Fruit fly (Drosophila melanogaster) whole organism, pupa: ENCODE results near the gene STUB1.

Experiments
- CG10348 ChIP-seq: fragments of 200-800 bp; sonication (Bioruptor generic); IDR thresholded peaks from 2 replicates; pipeline ENCODE4 v1.3.6; 2022; ENCODE audit warnings: missing biosample characterization, missing genetic modification characterization
- CG12605 ChIP-seq: fragments of 200-800 bp; sonication (Bioruptor generic); IDR thresholded peaks from 2 replicates; pipeline ENCODE4 v1.3.6; 2022; ENCODE audit warnings: missing biosample characterization, missing genetic modification characterization
- CG13204 ChIP-seq: fragments of 200-800 bp; sonication (Bioruptor generic); optimal IDR thresholded peaks from 2 replicates; lab custom pipeline; 2018; ENCODE audit warnings: missing biosample characterization, mild to moderate bottlenecking, missing genetic modification characterization, moderate library complexity
- CG14655 ChIP-seq: fragments of 200-800 bp; sonication (Bioruptor generic); optimal IDR thresholded peaks from 3 replicates; lab custom pipeline; 2017; ENCODE audit warnings: mild to moderate bottlenecking, missing biosample characterization, missing genetic modification reagents, missing genetic modification characterization
- CG15710 ChIP-seq: fragments of 200-800 bp; sonication (Bioruptor generic); optimal IDR thresholded peaks from 2 replicates; lab custom pipeline; 2018; ENCODE audit warnings: missing biosample characterization, mild to moderate bottlenecking, missing genetic modification characterization, moderate library complexity
- CG17806 ChIP-seq: fragments of 200-800 bp; sonication (Bioruptor generic); optimal IDR thresholded peaks from 2 replicates; lab custom pipeline; 2018; ENCODE audit warnings: missing biosample characterization, mild to moderate bottlenecking, missing genetic modification characterization, moderate library complexity
- CG32121 ChIP-seq: fragments of 200-800 bp; sonication (Bioruptor generic); IDR thresholded peaks from 2 replicates; pipeline ENCODE4 v1.3.6; 2022; ENCODE audit warnings: missing biosample characterization, missing genetic modification characterization
- CG34367 ChIP-seq: fragments of 200-800 bp; sonication (Bioruptor generic); optimal IDR thresholded peaks from 2 replicates; lab custom pipeline; 2018; ENCODE audit warnings: missing biosample characterization, mild to moderate bottlenecking, missing genetic modification characterization
- CG4496 ChIP-seq: fragments of 200-800 bp; sonication (Bioruptor generic); IDR thresholded peaks from 3 replicates; pipeline ENCODE4 v1.3.6; 2022; ENCODE audit warnings: missing biosample characterization, missing genetic modification characterization
- CG8159 ChIP-seq: fragments of 200-800 bp; sonication (Bioruptor generic); optimal IDR thresholded peaks from 3 replicates; lab custom pipeline; 2018; ENCODE audit warnings: missing biosample characterization, mild to moderate bottlenecking, missing genetic modification characterization, moderate library complexity
- CG8301 ChIP-seq: fragments of 200-800 bp; sonication (Bioruptor generic); optimal IDR thresholded peaks from 2 replicates; lab custom pipeline; 2018; ENCODE audit warnings: missing biosample characterization, mild to moderate bottlenecking, missing genetic modification characterization
- CG9948 ChIP-seq: fragments of 200-800 bp; sonication (Bioruptor generic); optimal IDR thresholded peaks from 2 replicates; lab custom pipeline; 2018; ENCODE audit warnings: missing biosample characterization, mild to moderate bottlenecking, missing genetic modification characterization, moderate library complexity
- D1 ChIP-seq: fragments of 200-800 bp; sonication (Bioruptor generic); optimal IDR thresholded peaks from 2 replicates; lab custom pipeline; 2018; ENCODE audit warnings: missing biosample characterization, mild to moderate bottlenecking, missing genetic modification characterization, moderate library complexity
- EcR ChIP-seq: fragments of 200-800 bp; sonication (Bioruptor generic); optimal IDR thresholded peaks from 3 replicates; lab custom pipeline; 2019; ENCODE audit warnings: missing biosample characterization, missing genetic modification characterization, mild to moderate bottlenecking, moderate library complexity, missing genetic modification reagents
- Ets98B ChIP-seq: fragments of 200-800 bp; sonication (Bioruptor generic); IDR thresholded peaks from 2 replicates; pipeline ENCODE4 v1.3.6; 2022; ENCODE audit warnings: missing biosample characterization, missing genetic modification characterization
- Pif1A ChIP-seq: fragments of 200-800 bp; sonication (Bioruptor generic); optimal IDR thresholded peaks from 3 replicates; lab custom pipeline; 2016; ENCODE audit warnings: missing biosample characterization, missing genetic modification characterization
- Pif1B ChIP-seq: fragments of 200-800 bp; sonication (Bioruptor generic); optimal IDR thresholded peaks from 3 replicates; lab custom pipeline; 2016; ENCODE audit warnings: missing biosample characterization, missing genetic modification characterization
- Snoo ChIP-seq: fragments of 200-800 bp; sonication (Bioruptor generic); optimal IDR thresholded peaks from 3 replicates; lab custom pipeline; 2017; ENCODE audit warnings: missing biosample characterization, mild to moderate bottlenecking, missing genetic modification characterization, inconsistent platforms
- fd96Ca ChIP-seq: fragments of 200-800 bp; sonication (Bioruptor generic); IDR thresholded peaks from 3 replicates; pipeline ENCODE4 v1.3.6; 2022; ENCODE audit warnings: missing biosample characterization, missing genetic modification characterization
- gl ChIP-seq: fragments of 200-800 bp; sonication (Bioruptor generic); optimal IDR thresholded peaks from 2 replicates; lab custom pipeline; 2018; ENCODE audit warnings: missing biosample characterization, mild to moderate bottlenecking, missing genetic modification characterization
- rn ChIP-seq: fragments of 200-800 bp; sonication (Bioruptor generic); IDR thresholded peaks from 2 replicates; pipeline ENCODE4 v1.3.6; 2022; ENCODE audit warnings: missing biosample characterization, missing genetic modification characterization

STUB1 gene

DNA sequence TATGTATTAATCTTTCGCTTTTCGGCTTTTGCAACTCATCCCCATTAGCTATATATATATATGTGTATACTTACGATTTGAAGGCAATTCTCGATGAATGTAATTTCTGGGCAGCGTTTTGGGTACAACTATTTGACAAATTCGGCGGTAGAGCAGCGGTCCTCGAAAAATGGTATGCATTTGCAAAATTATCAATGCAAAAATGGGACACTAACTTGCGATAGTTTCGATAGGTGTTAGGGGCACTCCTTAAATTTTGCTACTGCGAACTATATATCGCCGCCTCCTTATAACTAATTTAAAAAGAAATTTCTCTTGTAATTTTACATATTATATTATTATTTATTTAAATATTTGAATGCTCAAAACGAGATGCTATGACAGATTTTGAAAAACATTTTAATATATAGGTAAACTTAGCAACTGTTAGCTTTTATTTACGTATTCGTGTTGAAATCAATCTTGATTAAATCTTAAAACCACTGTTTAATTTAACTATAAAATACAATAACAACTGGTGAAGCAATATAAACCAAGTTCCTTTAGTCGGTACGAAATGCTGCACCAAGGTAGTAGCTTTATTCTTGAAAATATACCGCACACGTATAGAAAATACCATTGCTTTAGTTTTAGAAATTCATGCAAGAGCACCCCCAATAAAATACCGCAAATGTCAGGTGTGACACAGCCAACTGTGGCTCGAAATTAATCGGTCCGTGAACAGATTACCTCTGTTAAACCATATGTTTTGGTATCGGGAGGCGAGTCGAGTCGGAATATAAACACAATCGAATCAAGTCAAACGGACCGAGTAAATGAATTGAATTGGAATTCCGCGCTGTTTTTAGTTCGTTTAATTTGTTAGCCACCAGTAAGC is 23.9 kb upstream of the STUB1 start, which contains the start of the genes CG5355 and Klp31E:
Gene CG5355 (minus strand): TSS at position 213 of the 877 bp plus-strand sequence.
Gene Klp31E (plus strand): TSS at position 767 of the 877 bp plus-strand sequence.
- TF ChIP-seq rn (GFP tag; lab: Robert Waterston, UW) (no peak), CG4496 (GFP tag; lab: Robert Waterston, UW) (no peak), CG17806 (tag; lab: Kevin White, UChicago) (peak; percentile 55), Ets98B (GFP tag; lab: Robert Waterston, UW) (no peak), gl (tag; lab: Kevin White, UChicago) (no peak), CG13204 (GFP tag; lab: Kevin White, UChicago) (no peak), D1 (tag; lab: Kevin White, UChicago) (no peak), CG9948 (tag; lab: Kevin White, UChicago) (peak; percentile 60), Pif1B (GFP tag; lab: Kevin White, UChicago) (no peak), CG8301 (no peak), Snoo (tag; lab: Kevin White, UChicago) (peak; percentile 58), CG34367 (tag; lab: Kevin White, UChicago) (peak; percentile 54), CG14655 (GFP tag; lab: Kevin White, UChicago) (no peak), CG15710 (tag; lab: Kevin White, UChicago) (peak; percentile 73), CG8159 (tag; lab: Kevin White, UChicago) (peak; percentile 78)

DNA sequence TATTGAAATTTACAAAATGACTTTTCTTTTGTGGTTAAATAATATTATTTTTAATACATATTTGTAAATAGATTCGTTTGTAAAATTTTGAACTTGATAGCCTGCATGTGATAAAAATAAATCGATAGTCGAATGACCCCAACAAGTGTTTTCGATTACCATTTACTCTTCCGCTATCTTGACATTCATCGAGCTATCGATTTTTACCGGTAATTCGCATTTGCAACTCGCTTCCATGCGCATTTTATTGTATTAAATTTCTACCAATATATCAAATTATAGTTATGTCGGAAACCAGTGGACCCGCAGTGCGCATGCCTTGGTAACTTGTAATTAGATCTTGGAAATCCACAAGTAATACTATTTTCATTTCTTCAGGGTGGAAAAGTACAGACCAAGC is 18.4 kb upstream of the STUB1 start, which contains the start of gene RfC3:
Gene RfC3 (plus strand): TSS at position 210 of the 400 bp plus-strand sequence.
- no peak for TF ChIP-seq CG8159 (tag; lab: Kevin White, UChicago)
- no peak for TF ChIP-seq D1 (tag; lab: Kevin White, UChicago)
- no peak for TF ChIP-seq rn (GFP tag; lab: Robert Waterston, UW)
- TF ChIP-seq CG34367 (tag; lab: Kevin White, UChicago), result no peak
- TF ChIP-seq CG8301, result no peak
- TF ChIP-seq, all 21 proteins: peak for 0

DNA sequence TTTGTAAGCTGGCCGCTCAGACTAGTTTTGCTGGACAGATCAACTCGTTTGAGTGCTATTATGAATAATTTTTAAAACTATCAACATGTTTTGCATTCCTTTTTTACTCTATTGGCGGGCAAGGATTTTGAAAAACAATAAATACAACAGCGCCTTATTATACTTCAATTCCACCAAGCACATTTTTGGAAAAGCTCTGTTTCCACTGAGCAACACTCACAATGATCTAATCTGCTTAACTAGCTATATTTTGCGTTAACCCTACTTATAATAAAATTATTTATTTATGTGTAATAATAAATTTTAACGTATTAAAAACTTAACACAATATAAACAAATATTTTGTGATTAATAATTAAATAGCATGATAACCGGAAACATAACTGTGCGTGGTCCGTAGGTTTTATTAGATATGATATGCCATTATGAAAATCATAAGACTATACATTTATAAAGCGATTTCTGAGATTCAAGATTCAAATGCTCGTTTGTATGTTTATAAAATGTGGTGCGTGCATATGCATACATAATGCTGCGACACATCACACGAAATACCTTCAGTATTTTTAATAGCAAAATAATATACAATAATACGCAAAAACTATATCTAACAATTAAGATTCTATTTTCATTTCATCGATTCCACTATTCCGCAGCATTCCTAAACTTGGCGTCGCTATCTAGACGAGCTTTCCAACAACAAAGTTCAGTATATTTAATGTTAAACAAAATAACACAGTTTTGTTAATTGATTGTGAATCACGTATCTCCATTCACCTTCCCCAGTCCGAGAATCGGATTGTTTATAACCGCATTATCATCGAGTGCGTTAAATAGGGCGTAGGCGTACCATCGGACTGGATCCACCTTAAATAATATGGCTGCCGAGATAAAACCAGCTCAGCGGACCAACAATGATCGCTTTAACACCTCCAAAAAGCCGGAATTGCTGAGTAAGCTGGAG is 14.4 kb upstream of the STUB1 start, which contains the start of the genes pie and Wdfy2:
Gene pie (minus strand): TSS at position 138 of the 964 bp plus-strand sequence.
Gene Wdfy2 (plus strand): TSS at position 649 of the 964 bp plus-strand sequence.
- TF ChIP-seq CG9948 (tag; lab: Kevin White, UChicago), result no peak
- no peak for TF ChIP-seq D1 (tag; lab: Kevin White, UChicago)
- TF ChIP-seq fd96Ca (GFP tag; lab: Robert Waterston, UW), result no peak
- TF ChIP-seq rn (GFP tag; lab: Robert Waterston, UW), result no peak
- TF ChIP-seq Pif1A (GFP tag; lab: Kevin White, UChicago), result no peak
- TF ChIP-seq Snoo (tag; lab: Kevin White, UChicago), result no peak
- peak; percentile 16 for TF ChIP-seq CG15710 (tag; lab: Kevin White, UChicago)

DNA sequence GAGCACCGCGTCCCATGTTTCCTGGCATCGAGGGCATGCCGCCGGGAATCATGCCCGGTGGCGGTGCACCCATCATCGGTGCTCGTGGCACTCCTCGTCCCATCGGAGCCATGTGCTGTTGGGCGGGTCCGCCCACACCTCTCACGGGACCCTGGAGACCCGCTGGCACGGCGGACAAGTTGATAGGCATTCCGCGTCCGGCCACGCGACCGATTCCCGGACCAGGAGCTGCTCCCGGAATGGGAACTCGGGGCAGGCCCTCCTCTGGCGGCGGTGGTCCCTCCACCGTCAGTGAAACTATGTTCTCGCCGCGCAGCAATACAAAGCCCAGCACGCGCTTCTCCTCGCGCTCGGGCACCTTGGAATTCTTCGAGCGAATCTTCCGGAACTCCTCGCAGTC is 11.7 kb upstream of the STUB1 start:
- no peak for TF ChIP-seq Pif1A (GFP tag; lab: Kevin White, UChicago)
- TF ChIP-seq CG10348 (GFP tag; lab: Robert Waterston, UW), result no peak
- no peak for TF ChIP-seq gl (tag; lab: Kevin White, UChicago)
- no peak for TF ChIP-seq Pif1B (GFP tag; lab: Kevin White, UChicago)
- no peak for TF ChIP-seq CG8159 (tag; lab: Kevin White, UChicago)
- TF ChIP-seq EcR (GFP tag; lab: Kevin White, UChicago), result no peak
- TF ChIP-seq rn (GFP tag; lab: Robert Waterston, UW), result no peak
- no peak for TF ChIP-seq CG34367 (tag; lab: Kevin White, UChicago)
- no peak for TF ChIP-seq CG17806 (tag; lab: Kevin White, UChicago)
- TF ChIP-seq CG32121 (GFP tag; lab: Robert Waterston, UW), result no peak
- TF ChIP-seq, all 21 proteins: peak for 0

DNA sequence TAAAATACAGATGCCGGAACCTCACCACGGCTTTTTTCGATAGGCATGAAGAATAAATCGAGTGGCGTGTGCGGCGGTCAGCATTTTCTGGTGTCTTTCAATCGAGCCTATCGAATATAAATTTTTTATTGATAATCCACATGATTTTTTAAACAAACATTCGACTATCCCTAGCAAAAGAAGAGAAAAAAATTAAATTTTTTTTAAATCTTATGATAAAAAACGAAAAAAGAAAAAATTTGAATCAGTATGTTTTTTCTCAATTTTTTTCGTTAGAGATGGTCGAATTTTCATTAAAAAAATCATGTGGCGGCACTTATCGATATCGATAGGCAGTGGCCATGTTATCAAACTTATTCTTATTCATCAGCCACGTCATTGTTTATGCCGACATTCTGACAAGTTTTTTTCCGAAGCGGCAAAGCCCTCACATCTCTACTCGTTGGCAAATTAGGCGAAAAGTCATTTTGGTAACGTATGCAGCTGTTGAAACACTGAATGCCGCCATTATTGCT is 10.8 kb upstream of the STUB1 start, which contains the start of the genes SmB and KdelR:
Gene SmB (minus strand): TSS at position 94 of the 515 bp plus-strand sequence.
Gene KdelR (plus strand): TSS at position 354 of the 515 bp plus-strand sequence.
- TF ChIP-seq CG8301, result no peak
- no peak for TF ChIP-seq CG12605 (GFP tag; lab: Robert Waterston, UW)
- TF ChIP-seq Ets98B (GFP tag; lab: Robert Waterston, UW), result no peak
- no peak for TF ChIP-seq CG10348 (GFP tag; lab: Robert Waterston, UW)
- no peak for TF ChIP-seq Pif1B (GFP tag; lab: Kevin White, UChicago)
- no peak for TF ChIP-seq CG15710 (tag; lab: Kevin White, UChicago)
- TF ChIP-seq rn (GFP tag; lab: Robert Waterston, UW), result no peak
- TF ChIP-seq D1 (tag; lab: Kevin White, UChicago), result no peak
- no peak for TF ChIP-seq EcR (GFP tag; lab: Kevin White, UChicago)
- TF ChIP-seq CG8159 (tag; lab: Kevin White, UChicago), result no peak
- TF ChIP-seq, all 21 proteins: peak for 0
